Worm (Caenorhabditis elegans) whole organism, L2 larva: ENCODE results near the gene F33C8.2.

Source experiments
- lin-13 ChIP-seq: fragments of 150-350 bp; optimal IDR thresholded peaks from 2 replicates; lab custom pipeline; 2014; ENCODE audit warnings: missing biosample characterization, missing genetic modification reagents, missing genetic modification characterization
- mdl-1 ChIP-seq, 2 experiments: fragments of 150-350 bp in 1 of 2; sonication (generic microtip) in 1 of 2; optimal IDR thresholded peaks; 2 replicates each; lab custom pipeline; 2017; ENCODE audit warnings: missing biosample characterization in 2 of 2, missing genetic modification characterization in 2 of 2
- nhr-10 ChIP-seq: sonication (generic microtip); optimal IDR thresholded peaks from 2 replicates; lab custom pipeline; 2017; ENCODE audit warnings: missing biosample characterization, missing genetic modification characterization
- nhr-77 ChIP-seq: fragments of 150-350 bp; optimal IDR thresholded peaks from 2 replicates; lab custom pipeline; 2014; ENCODE audit warnings: missing biosample characterization, missing genetic modification characterization
- unc-39 ChIP-seq: fragments of 150-350 bp; optimal IDR thresholded peaks from 2 replicates; lab custom pipeline; 2014; ENCODE audit warnings: missing biosample characterization, missing genetic modification characterization
- unc-62 ChIP-seq: fragments of 150-350 bp; optimal IDR thresholded peaks from 2 replicates; lab custom pipeline; 2014; ENCODE audit warnings: missing biosample characterization, missing genetic modification reagents, missing genetic modification characterization

ce11 chrX:14717782-14718181, 3.4 kb upstream of the F33C8.2 start:
- TF ChIP-seq unc-39 (tag; lab: Kevin White, UChicago) (no peak), nhr-10 (tag; lab: Kevin White, UChicago) (no peak), unc-62 (GFP tag; lab: Kevin White, UChicago) (no peak), nhr-77 (tag; lab: Kevin White, UChicago) (no peak), lin-13 (GFP tag; lab: Kevin White, UChicago) (no peak), mdl-1 (tag; optimal IDR thresholded peaks at IDR 0.05; lab: Kevin White, UChicago) (no peak)
